Fruit fly (Drosophila melanogaster): ENCODE results near the gene CG10019.
A peak's percentile ranks its signal among the peaks of the same experiment; 100 is the strongest.

The CG10019 gene

dm6 chr2L:3776614-3777196 is 46.4 kb downstream of the CG10019 start (continued):
- TF ChIP-seq CG6792 (GFP tag; optimal IDR thresholded peaks at IDR 0.05): peak; percentile 87
- TF ChIP-seq CG6163 (GFP tag; IDR thresholded peaks at IDR 0.05): peak; percentile 89
- peak; percentile 89 for TF ChIP-seq CG10631 (GFP tag; optimal IDR thresholded peaks at IDR 0.05)
- peak; percentile 78 for TF ChIP-seq CG11294 (GFP tag; IDR thresholded peaks at IDR 0.05)
- TF ChIP-seq acj6 (GFP tag; optimal IDR thresholded peaks at IDR 0.05): peak; percentile 88
- peak; percentile 70 for TF ChIP-seq Blimp-1 (GFP tag; optimal IDR thresholded peaks at IDR 0.05)
- TF ChIP-seq svp (GFP tag): peak; percentile 88
- TF ChIP-seq Ets21C (GFP tag; optimal IDR thresholded peaks at IDR 0.05): peak; percentile 9
- peak; percentile 95 for TF ChIP-seq CG8119 (GFP tag; IDR thresholded peaks at IDR 0.05)
- peak; percentile 84 for TF ChIP-seq OdsH (GFP tag; optimal IDR thresholded peaks at IDR 0.05)
- TF ChIP-seq CG34406 (GFP tag; optimal IDR thresholded peaks at IDR 0.05): peak; percentile 89
- TF ChIP-seq pdm3 (GFP tag; optimal IDR thresholded peaks at IDR 0.05): peak; percentile 71
- peak; percentile 68 for TF ChIP-seq vri (GFP tag; optimal IDR thresholded peaks at IDR 0.05)
- TF ChIP-seq CG10669 (GFP tag; optimal IDR thresholded peaks at IDR 0.05): peak; percentile 83
- peak; percentile 83 for TF ChIP-seq spab (GFP tag; optimal IDR thresholded peaks at IDR 0.05)
- TF ChIP-seq ss (GFP tag; optimal IDR thresholded peaks at IDR 0.05): peak; percentile 87 to 92
- TF ChIP-seq CG16779 (tag; optimal IDR thresholded peaks at IDR 0.05): peak; percentile 58
- peak; percentile 96 for TF ChIP-seq Eip78C (GFP tag)
- TF ChIP-seq CG31627 (GFP tag; optimal IDR thresholded peaks at IDR 0.05): peak; percentile 45
- peak; percentile 78 for TF ChIP-seq Hr4 (GFP tag; optimal IDR thresholded peaks at IDR 0.05)
- peak; percentile 94 for TF ChIP-seq dsx (GFP tag; optimal IDR thresholded peaks at IDR 0.05; ENCODE audit: poor library complexity, severe bottlenecking)

- TF ChIP-seq CG1621 (tag; optimal IDR thresholded peaks at IDR 0.05) (no peak), dac (GFP tag; optimal IDR thresholded peaks at IDR 0.05) (no peak), Ets21C (GFP tag; optimal IDR thresholded peaks at IDR 0.05) (no peak), CG16779 (tag; optimal IDR thresholded peaks at IDR 0.05) (no peak), CG8632 (GFP tag; optimal IDR thresholded peaks at IDR 0.05) (no peak), acj6 (GFP tag; optimal IDR thresholded peaks at IDR 0.05) (no peak), pdm3 (GFP tag; optimal IDR thresholded peaks at IDR 0.05) (no peak), CG11762 (GFP tag; optimal IDR thresholded peaks at IDR 0.05; ENCODE audit: insufficient read depth) (no peak), Eip78C (GFP tag) (no peak), CG11294 (GFP tag; IDR thresholded peaks at IDR 0.05) (no peak), achi (GFP tag; optimal IDR thresholded peaks at IDR 0.05) (no peak), CG7368 (GFP tag; optimal IDR thresholded peaks at IDR 0.05) (no peak), spab (GFP tag; optimal IDR thresholded peaks at IDR 0.05) (no peak), Sox15 (GFP tag; optimal IDR thresholded peaks at IDR 0.05) (no peak), vri (GFP tag; optimal IDR thresholded peaks at IDR 0.05) (no peak), CG6163 (GFP tag; IDR thresholded peaks at IDR 0.05) (no peak), dsx (GFP tag; optimal IDR thresholded peaks at IDR 0.05; ENCODE audit: poor library complexity, severe bottlenecking) (no peak)
Observed at dm6 chr2L:3777485-3777884, 47.2 kb downstream of the CG10019 start.

- TF ChIP-seq topi (GFP tag; optimal IDR thresholded peaks at IDR 0.05) (peak; percentile 79), CG8632 (GFP tag; optimal IDR thresholded peaks at IDR 0.05) (peak; percentile 75), CG8319 (GFP tag; optimal IDR thresholded peaks at IDR 0.05) (peak; percentile 47), CG10669 (GFP tag; optimal IDR thresholded peaks at IDR 0.05) (peak; percentile 82), CG32006 (GFP tag; optimal IDR thresholded peaks at IDR 0.05) (peak; percentile 88), Hr38 (GFP tag; optimal IDR thresholded peaks at IDR 0.05) (no peak), Sox102F (GFP tag; optimal IDR thresholded peaks at IDR 0.05) (peak; percentile 87), Eip75B (GFP tag; optimal IDR thresholded peaks at IDR 0.05) (peak; percentile 48), dsx (GFP tag; optimal IDR thresholded peaks at IDR 0.05; ENCODE audit: poor library complexity, severe bottlenecking) (peak; percentile 76), CG6808 (GFP tag; optimal IDR thresholded peaks at IDR 0.05) (peak; percentile 81), fd59A (GFP tag; optimal IDR thresholded peaks at IDR 0.05) (peak; percentile 78), CG15336 (GFP tag; IDR thresholded peaks at IDR 0.05) (peak; percentile 80), Ets96B (tag; optimal IDR thresholded peaks at IDR 0.05) (peak; percentile 87), vri (GFP tag; optimal IDR thresholded peaks at IDR 0.05) (peak; percentile 65), pdm3 (GFP tag; optimal IDR thresholded peaks at IDR 0.05) (peak; percentile 51), Eip78C (GFP tag) (peak; percentile 93), CG6792 (GFP tag; optimal IDR thresholded peaks at IDR 0.05) (peak; percentile 81), fd85E (GFP tag; optimal IDR thresholded peaks at IDR 0.05) (peak; percentile 36), CG31627 (GFP tag; optimal IDR thresholded peaks at IDR 0.05) (peak; percentile 55), CG7368 (GFP tag; optimal IDR thresholded peaks at IDR 0.05) (peak; percentile 31), CG11762 (GFP tag; optimal IDR thresholded peaks at IDR 0.05; ENCODE audit: insufficient read depth) (peak; percentile 69), CG1621 (tag; optimal IDR thresholded peaks at IDR 0.05) (peak; percentile 68), CG6163 (GFP tag; IDR thresholded peaks at IDR 0.05) (peak; percentile 84), Smox (GFP tag; optimal IDR thresholded peaks at IDR 0.05) (peak; percentile 64), CG10631 (GFP tag; optimal IDR thresholded peaks at IDR 0.05) (peak; percentile 86), CG11294 (GFP tag; IDR thresholded peaks at IDR 0.05) (peak; percentile 42; the same call in 1 of the 2 replicates), CG8119 (GFP tag; IDR thresholded peaks at IDR 0.05) (peak; percentile 77), cyc (GFP tag; optimal IDR thresholded peaks at IDR 0.05) (peak; percentile 57), Sox15 (GFP tag; optimal IDR thresholded peaks at IDR 0.05) (peak; percentile 36)
Observed at dm6 chr2L:3778157-3779060, 48.1 kb downstream of the CG10019 start.
